Fruit fly (Drosophila melanogaster) S2 (cell line): ENCODE results near the gene CG14695.

Experiments used
- CG8478 ChIP-seq: fragments of >200 bp; optimal IDR thresholded peaks from 2 replicates; lab custom pipeline; 2018
- CTCF ChIP-seq, 2 experiments: fragments of >200 bp; optimal IDR thresholded peaks; 2 replicates each; lab custom pipeline; 2018

The CG14695 gene

DNA sequence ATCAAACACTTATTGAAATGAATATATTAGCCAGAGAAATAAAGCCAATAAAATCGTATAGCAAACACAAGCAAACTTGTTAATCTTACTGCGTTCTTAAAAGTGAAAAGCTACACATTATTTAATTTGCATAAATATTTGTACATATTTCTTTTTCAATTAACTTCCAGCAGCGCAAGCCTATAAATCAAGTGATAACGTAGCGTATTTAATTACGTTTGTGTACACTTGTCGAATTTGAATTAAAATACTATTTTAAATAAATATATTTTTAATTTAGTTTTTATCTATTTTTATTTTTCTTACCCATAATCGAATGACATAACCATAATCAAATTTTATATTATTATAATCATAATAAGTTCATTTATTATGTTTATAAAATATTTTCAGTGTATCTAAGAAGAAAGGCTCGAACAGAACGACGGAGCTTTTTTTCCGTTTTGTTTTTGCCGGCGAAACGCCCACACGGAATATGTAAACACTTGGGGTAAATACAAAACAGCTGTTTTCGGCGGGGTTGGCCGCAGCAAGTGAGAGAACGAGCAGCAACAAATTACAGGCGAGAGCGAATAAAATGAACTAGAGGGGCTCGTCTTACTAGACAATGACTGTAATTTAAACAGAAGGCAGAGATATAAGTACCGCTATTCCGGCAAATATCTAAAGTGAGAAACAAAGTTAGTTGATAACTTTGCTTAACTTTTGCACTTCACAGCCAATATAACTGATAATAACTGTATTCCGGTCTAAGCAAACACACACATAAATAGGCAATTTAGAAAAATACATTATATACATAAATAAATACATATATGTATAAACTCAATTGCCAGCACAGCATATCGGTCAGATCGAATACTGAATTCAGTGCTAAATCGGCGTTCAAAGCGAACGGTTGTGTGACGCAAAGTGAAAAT, 3.3 kb downstream of the CG14695 start, which contains the start of gene Sodh2:
Sodh2 (plus strand) TSS at position 870 of the 920 bp plus-strand sequence.
- TF ChIP-seq CTCF (optimal IDR thresholded peaks at IDR 0.05; lab: Kevin White, UChicago) (no peak), CG8478 (no peak)

DNA sequence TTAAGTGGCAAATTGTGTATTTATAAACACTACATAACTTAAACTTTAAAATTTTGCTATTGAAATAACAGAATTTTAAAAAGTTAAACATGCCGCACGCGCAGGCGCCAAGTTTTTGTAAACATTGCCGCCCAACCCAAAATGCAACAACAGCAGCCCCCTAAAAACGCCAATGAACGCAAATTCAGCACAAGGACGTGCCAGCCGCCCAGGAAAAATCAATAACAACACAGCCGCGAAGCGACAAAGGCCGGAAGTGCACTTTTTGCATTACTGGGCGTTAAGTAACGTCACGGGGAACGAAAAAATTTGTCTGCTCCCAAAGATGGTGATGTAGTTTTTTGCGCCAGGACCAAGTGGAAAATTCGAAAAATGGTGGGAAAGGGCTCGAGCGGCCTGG, 6.3 kb downstream of the CG14695 start, which contains the start of gene CG4596:
CG4596 (plus strand) TSS at position 219 of the 400 bp plus-strand sequence.
- TF ChIP-seq CG8478 (no peak), CTCF (optimal IDR thresholded peaks at IDR 0.05; lab: Kevin White, UChicago) (no peak)

DNA sequence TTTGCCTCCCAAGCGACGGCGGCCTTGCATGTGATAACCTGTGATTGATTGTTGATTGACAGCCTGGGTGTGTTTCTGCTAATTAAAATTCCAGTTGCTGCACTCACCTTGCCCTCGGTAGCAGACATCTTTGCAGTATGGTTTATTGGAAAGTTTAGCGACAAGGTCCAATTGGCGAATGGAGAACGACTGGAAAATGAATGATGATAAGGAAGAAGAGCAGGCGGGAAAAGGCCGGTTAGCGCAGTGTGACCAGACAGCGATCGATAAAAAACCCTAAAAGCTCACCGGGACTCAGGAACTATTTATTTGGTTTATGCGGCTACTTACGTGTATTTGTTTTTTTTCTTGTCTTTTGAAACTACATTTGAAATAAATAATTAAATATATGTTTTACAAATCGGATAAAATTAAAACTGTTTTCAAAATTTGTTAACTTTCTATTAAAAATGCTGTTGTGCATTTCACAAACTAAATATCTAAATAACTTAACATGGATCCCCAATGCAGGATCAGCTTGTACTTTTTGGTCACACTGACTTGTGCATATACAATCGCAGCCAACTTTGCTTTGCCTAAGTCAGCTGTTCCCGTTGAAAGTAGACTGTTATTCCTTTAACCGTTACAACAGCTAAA, 6.9 kb downstream of the CG14695 start, which contains the start of gene Fdh:
Fdh (minus strand) TSS at position 234 of the 636 bp plus-strand sequence.
- TF ChIP-seq CTCF (optimal IDR thresholded peaks at IDR 0.05; lab: Kevin White, UChicago): no peak
- no peak for TF ChIP-seq CG8478

DNA sequence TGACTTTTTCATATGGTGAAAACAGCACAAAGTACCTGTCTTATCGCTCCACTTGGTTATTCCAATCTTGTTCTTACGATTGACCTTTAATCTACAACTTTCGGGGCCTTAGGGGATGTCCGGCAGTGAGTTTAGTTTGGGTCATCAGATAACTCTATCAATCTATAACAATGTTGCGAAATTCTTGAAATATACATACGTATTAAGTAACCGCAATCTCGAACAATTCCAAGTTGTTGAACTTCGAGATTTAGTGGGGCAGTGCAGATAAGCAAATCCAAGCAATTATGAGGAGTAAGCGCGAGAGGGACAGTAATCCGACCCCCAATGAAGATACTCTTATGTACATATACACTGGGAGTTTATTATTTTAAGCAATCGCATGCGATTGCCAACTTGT, 8.6 kb downstream of the CG14695 start:
- TF ChIP-seq CG8478 (no peak), CTCF (optimal IDR thresholded peaks at IDR 0.05; lab: Kevin White, UChicago) (no peak)

DNA sequence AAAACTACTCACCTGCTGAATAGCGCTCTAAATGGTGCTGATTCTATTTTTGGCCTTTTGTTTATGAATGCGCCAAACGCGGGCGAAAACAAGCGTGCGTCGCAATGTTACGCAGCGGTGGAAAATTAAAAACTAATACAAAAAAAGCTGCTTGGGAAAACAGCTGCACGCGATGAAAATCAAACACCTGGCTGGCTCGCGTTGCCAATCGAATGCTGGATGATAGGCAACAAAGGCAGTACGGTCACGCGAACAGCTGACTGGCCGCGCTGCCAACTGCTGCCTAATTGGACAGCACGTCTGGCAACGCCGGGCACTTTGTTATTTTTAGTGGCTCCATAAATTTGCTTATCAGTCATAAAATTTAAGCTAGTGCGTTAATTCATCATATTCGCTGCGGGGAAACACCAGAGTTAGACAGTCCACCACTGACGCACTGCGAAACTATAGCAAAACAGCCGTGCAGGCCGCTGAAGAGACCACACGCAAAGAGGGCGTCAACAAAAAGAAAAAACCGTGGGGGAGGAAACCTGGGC, 10.6 kb downstream of the CG14695 start, which contains the start of the genes SelR and Tsp86D:
SelR (minus strand) TSS at position 216 of the 536 bp plus-strand sequence.
Tsp86D (plus strand) TSS at position 282 of the 536 bp plus-strand sequence.
- TF ChIP-seq CTCF (optimal IDR thresholded peaks at IDR 0.05; lab: Kevin White, UChicago): peak; percentile 42 to 44
- TF ChIP-seq CG8478: no peak

DNA sequence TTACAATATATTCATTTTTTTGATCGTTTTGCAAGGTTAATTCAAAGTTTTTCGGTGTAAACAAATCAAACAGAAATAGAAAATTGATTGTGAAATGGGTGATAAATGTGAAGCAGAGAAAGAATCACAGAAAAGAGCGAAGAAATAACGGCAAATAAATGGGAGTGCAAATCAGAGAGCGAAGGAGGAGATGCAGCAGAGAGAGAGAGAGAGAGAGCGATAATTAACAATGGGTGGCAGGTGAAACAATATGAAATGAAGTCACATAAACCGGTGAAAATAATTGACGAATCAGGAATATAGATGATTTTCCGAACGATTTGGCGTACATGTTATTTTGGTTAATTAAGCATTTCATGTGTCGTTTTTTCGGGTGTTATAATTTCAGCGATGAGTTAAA, 15.2 kb downstream of the CG14695 start:
- no peak for TF ChIP-seq CTCF (optimal IDR thresholded peaks at IDR 0.05; lab: Kevin White, UChicago)
- no peak for TF ChIP-seq CG8478

DNA sequence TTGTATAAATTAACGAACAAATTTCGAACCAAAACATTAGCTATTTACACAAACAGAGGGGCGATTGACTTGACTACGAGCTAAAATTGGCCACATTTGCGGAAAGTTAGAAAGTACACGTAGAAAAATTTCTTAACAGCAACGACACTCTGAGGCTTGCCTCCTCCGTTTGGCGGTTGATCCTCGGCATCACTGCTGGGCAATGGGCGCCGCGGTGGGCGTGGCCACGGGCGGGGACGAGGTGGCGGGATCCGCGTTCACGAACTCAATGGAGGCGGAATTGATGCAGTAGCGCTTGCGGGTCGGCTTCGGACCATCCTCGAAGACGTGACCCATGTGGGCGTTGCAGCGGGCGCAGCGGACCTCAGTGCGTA, 15.7 kb downstream of the CG14695 start:
- no peak for TF ChIP-seq CTCF (optimal IDR thresholded peaks at IDR 0.05; lab: Kevin White, UChicago)
- TF ChIP-seq CG8478: no peak

DNA sequence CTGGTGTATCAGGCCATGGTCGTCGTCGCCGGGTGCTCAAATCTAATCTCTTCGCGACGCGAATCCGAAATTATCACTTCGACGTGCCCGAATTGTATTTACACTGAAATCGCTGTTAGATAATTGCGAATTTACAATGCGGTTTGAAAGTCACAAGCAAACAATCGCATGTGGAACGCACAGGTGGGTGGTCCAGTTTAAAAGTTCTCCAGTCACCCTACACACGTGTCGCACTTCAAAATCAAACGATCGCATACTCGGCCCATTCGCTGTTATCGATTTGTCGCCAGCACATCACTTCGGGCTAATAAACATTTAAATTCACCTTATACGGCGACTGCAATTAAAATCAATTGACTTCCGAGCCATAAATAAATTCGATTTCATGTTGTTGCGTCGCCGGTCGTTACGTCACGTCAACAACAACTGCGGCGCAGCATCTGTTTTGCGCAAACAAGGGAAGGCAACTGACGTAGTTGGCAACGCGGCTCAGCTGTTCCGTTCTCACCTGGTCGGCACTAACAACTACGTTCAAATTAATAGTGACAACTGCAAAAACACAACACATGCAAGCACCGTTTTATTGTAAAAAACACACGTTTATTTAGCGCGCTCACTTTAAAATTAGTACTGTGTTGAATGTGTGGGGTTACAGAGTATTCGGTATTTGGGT, 16.2 kb downstream of the CG14695 start, which contains the start of gene CG6574:
CG6574 (minus strand) TSS at position 216 of the 673 bp plus-strand sequence.
- no peak for TF ChIP-seq CTCF (optimal IDR thresholded peaks at IDR 0.05; lab: Kevin White, UChicago)
- no peak for TF ChIP-seq CG8478

DNA sequence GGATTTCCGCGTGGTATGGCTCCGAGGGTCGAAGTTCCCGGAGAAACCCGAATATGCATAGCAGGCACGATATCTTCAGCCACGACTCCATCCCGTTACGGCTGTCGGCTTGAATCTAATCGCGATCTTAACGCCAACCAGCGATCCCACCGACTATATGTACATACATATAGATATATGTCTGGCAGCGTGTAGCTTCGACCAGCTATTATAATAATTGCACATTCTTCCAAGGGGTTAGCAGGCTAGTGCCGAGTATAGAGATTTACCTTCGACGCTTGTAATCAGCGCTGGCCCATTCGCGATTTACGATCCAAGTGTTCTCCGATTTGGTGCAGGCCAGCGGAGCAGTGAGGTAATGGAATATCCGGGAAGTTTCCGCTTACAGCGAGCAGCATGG, 19.4 kb downstream of the CG14695 start, which contains the start of gene CG14694:
CG14694 (minus strand) TSS at position 101 of the 400 bp plus-strand sequence.
- TF ChIP-seq CTCF (optimal IDR thresholded peaks at IDR 0.05; lab: Kevin White, UChicago): no peak
- no peak for TF ChIP-seq CG8478

DNA sequence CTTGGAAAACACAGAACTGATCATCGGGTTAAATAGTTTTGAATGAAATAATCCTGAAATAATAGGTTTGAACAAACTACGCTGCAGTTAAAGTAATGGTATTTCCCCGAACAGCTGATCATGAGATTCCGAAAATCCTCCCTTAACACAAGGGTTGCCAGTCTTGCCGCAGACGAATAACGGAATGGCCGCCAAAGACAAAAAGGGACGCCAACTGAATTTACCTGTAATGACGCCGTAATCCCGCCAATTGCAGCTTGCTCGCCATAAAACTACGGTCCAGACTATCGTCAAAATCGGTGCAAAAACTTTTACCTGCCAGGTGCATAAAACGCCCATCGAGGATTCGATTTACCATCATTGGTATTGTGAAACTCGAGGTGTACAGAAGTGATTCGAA, 22.5 kb downstream of the CG14695 start, which contains the start of gene CG4570:
CG4570 (plus strand) TSS at position 190 of the 400 bp plus-strand sequence.
- no peak for TF ChIP-seq CG8478
- TF ChIP-seq CTCF (optimal IDR thresholded peaks at IDR 0.05; lab: Kevin White, UChicago): no peak

DNA sequence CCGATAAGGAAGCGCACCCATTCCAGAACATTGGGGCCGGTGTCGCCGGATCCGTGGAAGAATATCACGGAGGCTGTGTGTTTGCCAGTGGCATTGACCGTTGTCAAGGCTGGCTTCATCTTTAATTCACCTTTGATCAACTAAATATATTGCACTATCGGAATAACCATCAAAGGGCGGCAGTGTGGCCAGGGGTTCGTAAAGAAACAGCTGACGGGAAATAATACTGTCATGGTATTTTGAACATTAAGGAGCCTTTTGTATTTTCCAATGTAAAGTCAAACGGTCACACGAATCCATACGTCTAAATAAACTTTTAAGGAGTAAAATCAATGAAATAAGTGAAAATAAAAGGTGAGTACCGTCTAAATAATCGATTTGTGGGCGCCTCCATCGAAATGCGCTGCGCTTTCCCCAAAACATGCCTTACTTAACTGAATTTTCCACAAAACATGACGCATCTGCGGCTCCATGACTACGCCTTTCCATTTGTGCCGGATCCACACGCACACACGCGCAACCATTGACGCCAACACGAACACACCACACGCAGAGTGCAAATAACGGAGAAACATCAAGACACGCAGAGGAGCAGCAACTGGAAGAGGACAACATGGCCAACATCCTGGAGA, 24.8 kb downstream of the CG14695 start, which contains the start of the genes CG6567 and CG4511:
CG6567 (minus strand) TSS at position 209 of the 632 bp plus-strand sequence.
CG4511 (plus strand) TSS at position 259 of the 632 bp plus-strand sequence.
- no peak for TF ChIP-seq CG8478
- no peak for TF ChIP-seq CTCF (optimal IDR thresholded peaks at IDR 0.05; lab: Kevin White, UChicago)

DNA sequence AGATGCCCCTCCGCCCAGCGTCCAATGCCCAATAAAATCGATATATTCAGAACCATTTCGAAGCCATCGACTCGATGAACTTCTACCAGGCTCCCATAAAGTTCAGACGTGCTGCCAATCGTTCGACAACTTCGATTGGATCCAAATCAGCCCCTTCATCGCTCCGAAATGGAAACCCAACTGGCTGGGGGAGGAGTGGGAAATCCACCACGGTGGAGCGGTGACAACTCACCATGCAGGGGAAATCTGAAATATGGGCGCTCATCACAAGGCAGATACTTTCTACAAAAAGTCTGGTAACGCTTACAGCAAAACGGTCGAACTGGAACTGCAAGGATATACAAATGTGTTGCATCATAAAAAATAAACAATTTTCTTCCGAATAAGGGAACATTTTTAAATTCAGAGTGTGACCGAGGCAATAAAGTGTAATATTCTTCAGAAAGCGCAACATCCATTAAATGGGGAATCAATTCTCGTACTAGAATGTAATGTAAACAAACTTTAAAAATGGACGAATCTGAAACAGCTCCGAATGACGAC, 26.8 kb downstream of the CG14695 start, which contains the start of gene CG4565:
CG4565 (plus strand) TSS at position 493 of the 543 bp plus-strand sequence.
- no peak for TF ChIP-seq CG8478
- TF ChIP-seq CTCF (optimal IDR thresholded peaks at IDR 0.05; lab: Kevin White, UChicago): no peak

DNA sequence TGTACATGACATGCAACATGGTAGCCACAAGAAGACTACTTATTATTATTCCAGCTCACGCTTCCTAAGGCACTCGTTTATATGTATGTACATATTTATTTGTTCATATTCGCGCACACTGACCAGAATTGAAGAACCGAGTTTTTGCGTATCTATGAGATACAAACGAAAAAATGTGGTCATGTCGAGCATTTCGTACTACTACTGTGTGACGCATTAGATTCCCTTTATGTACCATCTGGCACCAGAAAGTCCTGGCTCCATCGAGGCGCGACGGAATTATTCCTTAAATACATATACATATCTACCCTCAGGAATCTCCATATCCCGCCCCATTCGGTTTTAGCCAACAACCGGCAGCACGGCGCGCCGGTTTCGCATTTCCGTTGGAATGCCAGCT, 28.5 kb downstream of the CG14695 start:
- no peak for TF ChIP-seq CTCF (optimal IDR thresholded peaks at IDR 0.05; lab: Kevin White, UChicago)
- no peak for TF ChIP-seq CG8478

DNA sequence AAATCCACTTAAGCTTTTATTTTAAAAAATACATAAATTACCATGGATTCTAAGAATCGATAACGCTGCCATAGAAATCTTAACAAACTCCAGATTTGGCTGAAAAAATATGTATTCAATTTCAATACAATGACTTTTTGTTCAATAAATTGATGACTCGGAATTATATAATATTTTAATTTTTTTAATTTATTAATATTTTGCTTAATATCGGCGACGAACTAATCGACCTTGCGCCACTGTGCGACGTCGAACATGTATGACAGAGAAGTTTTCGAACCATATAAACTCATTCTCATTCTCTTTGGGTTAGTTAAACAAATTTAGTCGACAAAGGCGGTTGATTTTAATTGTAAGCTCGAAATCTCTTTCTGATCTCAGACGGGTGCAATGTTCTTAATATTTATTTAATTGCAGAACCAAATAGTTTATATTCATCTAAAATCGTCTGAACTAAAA, 29.6 kb downstream of the CG14695 start, which contains the start of gene CG42394:
CG42394 (plus strand) TSS at position 311 of the 459 bp plus-strand sequence.
- TF ChIP-seq CG8478 (no peak), CTCF (optimal IDR thresholded peaks at IDR 0.05; lab: Kevin White, UChicago) (no peak)
